Fruit fly (Drosophila melanogaster) whole organism, embryonic: Measurements from ENCODE around the gene ATPsynCF6L.

ENCODE experiments used
- Atf-2 ChIP-seq: fragments of 200-800 bp; sonication (Bioruptor generic); optimal IDR thresholded peaks from 2 replicates; lab custom pipeline; 2016; ENCODE audit warnings: missing biosample characterization, missing genetic modification characterization
- CG10366 ChIP-seq: fragments of 200-800 bp; sonication (Bioruptor generic); IDR thresholded peaks from 2 replicates; pipeline ENCODE4 v1.3.6; 2022; ENCODE audit warnings: missing biosample characterization, missing genetic modification characterization
- CG11504 ChIP-seq: fragments of 200-800 bp; sonication (Bioruptor generic); optimal IDR thresholded peaks from 3 replicates; lab custom pipeline; 2019; ENCODE audit warnings: missing biosample characterization, mild to moderate bottlenecking, missing genetic modification characterization, moderate library complexity
- CG13424 ChIP-seq: fragments of 200-800 bp; sonication (Bioruptor generic); optimal IDR thresholded peaks from 2 replicates; lab custom pipeline; 2019; ENCODE audit warnings: missing biosample characterization, mild to moderate bottlenecking, missing genetic modification characterization, moderate library complexity
- CG15269 ChIP-seq: fragments of 200-800 bp; sonication (Bioruptor generic); optimal IDR thresholded peaks from 2 replicates; lab custom pipeline; 2018; ENCODE audit warnings: missing biosample characterization, mild to moderate bottlenecking, missing genetic modification characterization, moderate library complexity
- CG17361 ChIP-seq: fragments of 200-800 bp; sonication (Bioruptor generic); IDR thresholded peaks from 3 replicates; pipeline ENCODE4 v1.3.6; 2022; ENCODE audit warnings: missing biosample characterization, missing genetic modification characterization
- CG18599 ChIP-seq: fragments of 200-800 bp; sonication (Bioruptor generic); optimal IDR thresholded peaks from 3 replicates; lab custom pipeline; 2017; ENCODE audit warnings: missing biosample characterization, missing genetic modification characterization, mild to moderate bottlenecking, moderate library complexity, missing genetic modification reagents
- CG2678 ChIP-seq: fragments of 200-800 bp; sonication (Bioruptor generic); optimal IDR thresholded peaks from 3 replicates; lab custom pipeline; 2019; ENCODE audit warnings: missing biosample characterization, mild to moderate bottlenecking, missing genetic modification characterization, moderate library complexity
- CG7372 ChIP-seq: fragments of 200-800 bp; sonication (Bioruptor generic); IDR thresholded peaks from 2 replicates; pipeline ENCODE4 v1.3.6; 2022; ENCODE audit warnings: missing biosample characterization, missing genetic modification characterization
- CG7556 ChIP-seq: fragments of 200-800 bp; sonication (Bioruptor generic); optimal IDR thresholded peaks from 2 replicates; lab custom pipeline; 2017; ENCODE audit warnings: missing biosample characterization, mild to moderate bottlenecking, missing genetic modification characterization
- CG7839 ChIP-seq: fragments of 200-800 bp; sonication (Bioruptor generic); optimal IDR thresholded peaks from 3 replicates; lab custom pipeline; 2018; ENCODE audit warnings: missing biosample characterization, mild to moderate bottlenecking, missing genetic modification characterization, moderate library complexity
- CG8290 ChIP-seq, 3 experiments: fragments of 200-800 bp; sonication (Bioruptor generic); optimal IDR thresholded peaks; 2 replicates each; lab custom pipeline; 2016 to 2019; ENCODE audit warnings: missing biosample characterization in 3 of 3, missing genetic modification characterization in 3 of 3, mild to moderate bottlenecking in 2 of 3, moderate library complexity in 1 of 3
- CG8924 ChIP-seq: fragments of 200-800 bp; optimal IDR thresholded peaks from 3 replicates; lab custom pipeline; 2019; ENCODE audit warnings: missing biosample characterization, mild to moderate bottlenecking, missing genetic modification characterization, moderate library complexity
- CG9932 ChIP-seq: fragments of 200-800 bp; sonication (Bioruptor generic); IDR thresholded peaks from 2 replicates; pipeline ENCODE4 v1.3.6; 2022; ENCODE audit warnings: missing biosample characterization, missing genetic modification characterization
- CoRest ChIP-seq: fragments of 200-800 bp; sonication (Bioruptor generic); optimal IDR thresholded peaks from 3 replicates; lab custom pipeline; 2018; ENCODE audit warnings: missing biosample characterization, mild to moderate bottlenecking, missing genetic modification characterization, moderate library complexity
- D19A ChIP-seq: fragments of 200-800 bp; optimal IDR thresholded peaks from 3 replicates; lab custom pipeline; 2019; ENCODE audit warnings: missing biosample characterization, mild to moderate bottlenecking, missing genetic modification characterization, moderate library complexity
- Fer1 ChIP-seq: fragments of 200-800 bp; sonication (Bioruptor generic); optimal IDR thresholded peaks from 2 replicates; lab custom pipeline; 2017; ENCODE audit warnings: missing biosample characterization, mild to moderate bottlenecking, missing genetic modification characterization
- Hmr ChIP-seq: fragments of 200-800 bp; sonication (Bioruptor generic); optimal IDR thresholded peaks from 3 replicates; lab custom pipeline; 2017; ENCODE audit warnings: mild to moderate bottlenecking, missing biosample characterization, missing genetic modification reagents, missing genetic modification characterization
- Hr51 ChIP-seq, 2 experiments: fragments of 200-800 bp; sonication (Bioruptor generic); optimal IDR thresholded peaks; 2 replicates in 1 of 2; 3 replicates in 1 of 2; lab custom pipeline; 2016 to 2018; ENCODE audit warnings: missing biosample characterization in 2 of 2, missing genetic modification characterization in 2 of 2, mild to moderate bottlenecking in 1 of 2, moderate library complexity in 1 of 2
- Meics ChIP-seq: fragments of 200-800 bp; sonication (Bioruptor generic); optimal IDR thresholded peaks from 2 replicates; lab custom pipeline; 2017; ENCODE audit warnings: missing biosample characterization, mild to moderate bottlenecking, missing genetic modification characterization
- Oli ChIP-seq: fragments of 200-800 bp; sonication (Bioruptor generic); optimal IDR thresholded peaks from 2 replicates; lab custom pipeline; 2018; ENCODE audit warnings: missing biosample characterization, mild to moderate bottlenecking, missing genetic modification characterization, moderate library complexity
- Sox100B ChIP-seq: fragments of 200-800 bp; sonication (Bioruptor generic); optimal IDR thresholded peaks from 3 replicates; lab custom pipeline; 2018; ENCODE audit warnings: missing biosample characterization, mild to moderate bottlenecking, missing genetic modification characterization
- Sox102F ChIP-seq: fragments of 200-800 bp; sonication (Bioruptor generic); optimal IDR thresholded peaks from 2 replicates; lab custom pipeline; 2018; ENCODE audit warnings: missing biosample characterization, mild to moderate bottlenecking, missing genetic modification characterization, moderate library complexity
- TFAM ChIP-seq: fragments of 200-800 bp; sonication (Bioruptor generic); optimal IDR thresholded peaks from 2 replicates; lab custom pipeline; 2017; ENCODE audit warnings: missing biosample characterization, missing genetic modification characterization, inconsistent platforms
- ac ChIP-seq: fragments of 200-800 bp; sonication (Bioruptor generic); optimal IDR thresholded peaks from 3 replicates; lab custom pipeline; 2017; ENCODE audit warnings: missing biosample characterization, mild to moderate bottlenecking, missing genetic modification characterization
- ato ChIP-seq: fragments of 200-800 bp; sonication (Bioruptor generic); IDR thresholded peaks from 2 replicates; pipeline ENCODE4 v1.3.6; 2022; ENCODE audit warnings: missing biosample characterization, missing genetic modification characterization; ENCODE audit not compliant: partially characterized antibody
- dmrt99B ChIP-seq: fragments of 200-800 bp; sonication (Bioruptor generic); optimal IDR thresholded peaks from 2 replicates; lab custom pipeline; 2018; ENCODE audit warnings: missing biosample characterization, mild to moderate bottlenecking, missing genetic modification characterization, moderate library complexity
- fd64A ChIP-seq: fragments of 200-800 bp; sonication (Bioruptor generic); optimal IDR thresholded peaks from 3 replicates; lab custom pipeline; 2018; ENCODE audit warnings: missing biosample characterization, mild to moderate bottlenecking, missing genetic modification characterization
- gem ChIP-seq: fragments of 200-800 bp; sonication (Bioruptor generic); optimal IDR thresholded peaks from 2 replicates; lab custom pipeline; 2019; ENCODE audit warnings: missing biosample characterization, mild to moderate bottlenecking, missing genetic modification characterization, moderate library complexity
- grau ChIP-seq: fragments of 200-800 bp; optimal IDR thresholded peaks from 3 replicates; lab custom pipeline; 2019; ENCODE audit warnings: missing biosample characterization, mild to moderate bottlenecking, missing genetic modification characterization, moderate library complexity
- lab ChIP-seq: fragments of 200-800 bp; sonication (Bioruptor generic); optimal IDR thresholded peaks from 3 replicates; lab custom pipeline; 2017; ENCODE audit warnings: missing biosample characterization, missing genetic modification characterization, mild to moderate bottlenecking, moderate library complexity, missing genetic modification reagents
- nmo ChIP-seq: fragments of 200-800 bp; sonication (Bioruptor generic); optimal IDR thresholded peaks from 2 replicates; lab custom pipeline; 2018; ENCODE audit warnings: missing biosample characterization, mild to moderate bottlenecking, missing genetic modification characterization, moderate library complexity
- row ChIP-seq: fragments of 200-800 bp; sonication (Bioruptor generic); IDR thresholded peaks from 3 replicates; pipeline ENCODE4 v1.3.6; 2022; ENCODE audit warnings: missing biosample characterization, missing genetic modification characterization
- sens ChIP-seq: fragments of 200-800 bp; sonication (Bioruptor generic); peaks from one replicate; lab custom pipeline; 2016; ENCODE audit warnings: missing biosample characterization, missing genetic modification characterization

ATPsynCF6L gene

DNA sequence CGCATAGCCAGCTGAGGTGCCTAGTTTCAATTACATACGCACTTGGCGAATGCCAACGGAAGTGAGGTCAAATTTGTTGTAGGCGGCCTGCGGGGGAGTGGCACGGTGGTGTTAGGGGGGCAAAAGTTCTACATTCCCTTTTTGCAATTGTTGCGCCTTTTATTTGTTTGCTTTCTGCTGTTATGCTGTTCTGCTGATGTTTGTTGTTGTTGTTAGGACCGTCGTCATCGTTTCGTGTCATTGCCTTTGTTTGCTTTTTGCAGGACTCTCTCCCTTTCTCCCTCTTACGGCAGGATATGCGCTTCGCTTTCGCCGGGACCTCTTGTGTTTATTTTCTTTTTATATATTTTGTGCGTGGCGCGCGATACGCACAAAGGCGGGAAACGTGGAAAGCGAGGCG lies 42.6 kb downstream of the ATPsynCF6L start (continued):
- TF ChIP-seq CoRest = no peak
- TF ChIP-seq CG7372 (GFP tag; lab: Robert Waterston, UW) = no peak
- no peak for TF ChIP-seq CG9932 (GFP tag; lab: Robert Waterston, UW)

DNA sequence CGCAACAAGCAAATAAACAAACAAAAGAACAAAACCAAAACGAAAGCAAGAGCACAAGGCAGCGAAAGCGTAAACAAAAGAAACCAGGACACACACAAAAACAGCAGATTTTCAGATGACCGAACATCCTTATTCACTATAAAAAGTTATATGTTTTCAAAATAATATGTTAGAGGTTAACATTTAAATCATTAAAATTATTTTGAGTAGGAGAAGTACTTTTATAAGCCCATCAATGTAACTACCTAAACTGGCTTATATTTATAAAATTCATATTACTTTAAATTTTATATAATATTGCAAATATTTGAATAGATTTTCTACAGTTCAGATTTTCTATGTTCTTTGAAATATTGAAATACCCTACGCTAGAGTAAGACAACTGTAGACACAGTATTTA lies 45.2 kb downstream of the ATPsynCF6L start:
- TF ChIP-seq Fer1 (peak; percentile 29), lab (GFP tag; lab: Kevin White, UChicago) (peak; percentile 9), CG17361 (0 out of 3 replicates have a peak, but pooled peaks have one; percentile 9), Atf-2 (GFP tag; lab: Kevin White, UChicago) (no peak), CG8290 (GFP tag; optimal IDR thresholded peaks at IDR 0.05; lab: Kevin White, UChicago) (no peak), CG8290 (tag; optimal IDR thresholded peaks at IDR 0.05; lab: Kevin White, UChicago) (no peak), CG7839 (tag; lab: Kevin White, UChicago) (peak; percentile 43), gem (tag; lab: Kevin White, UChicago) (peak; percentile 43), sens (GFP tag; lab: Kevin White, UChicago) (no peak), TFAM (GFP tag; lab: Kevin White, UChicago) (no peak), CG8924 (tag; lab: Kevin White, UChicago) (peak; percentile 17), CG11504 (tag; lab: Kevin White, UChicago) (peak; percentile 46), nmo (GFP tag; lab: Kevin White, UChicago) (peak; percentile 17), ac (no peak), CG10366 (no peak), ato (GFP tag; lab: Robert Waterston, UW) (no peak), grau (peak; percentile 47), D19A (peak; percentile 89), CG13424 (tag; lab: Kevin White, UChicago) (peak; percentile 10), fd64A (GFP tag; lab: Kevin White, UChicago) (no peak), row (GFP tag; lab: Robert Waterston, UW) (0 out of 3 replicates have a peak, but pooled peaks have one; percentile 7), Oli (tag; lab: Kevin White, UChicago) (peak; percentile 2), Sox100B (GFP tag; lab: Kevin White, UChicago) (peak; percentile 10), CoRest (peak; percentile 16), CG2678 (tag; lab: Kevin White, UChicago) (peak; percentile 54), Hmr (peak; percentile 18), CG15269 (tag; lab: Kevin White, UChicago) (peak; percentile 37), Hr51 (GFP tag; optimal IDR thresholded peaks at IDR 0.05; lab: Kevin White, UChicago) (peak in 1 of 2 experiments; percentile 44), dmrt99B (tag; lab: Kevin White, UChicago) (peak; percentile 28), Meics (GFP tag; lab: Kevin White, UChicago) (peak; percentile 3), Sox102F (GFP tag; lab: Kevin White, UChicago) (peak; percentile 6), CG7556 (GFP tag; lab: Kevin White, UChicago) (peak; percentile 29), CG18599 (GFP tag; lab: Kevin White, UChicago) (peak; percentile 21)
